Worm (Caenorhabditis elegans): Measurements from ENCODE around the gene W09G12.7.

DNA sequence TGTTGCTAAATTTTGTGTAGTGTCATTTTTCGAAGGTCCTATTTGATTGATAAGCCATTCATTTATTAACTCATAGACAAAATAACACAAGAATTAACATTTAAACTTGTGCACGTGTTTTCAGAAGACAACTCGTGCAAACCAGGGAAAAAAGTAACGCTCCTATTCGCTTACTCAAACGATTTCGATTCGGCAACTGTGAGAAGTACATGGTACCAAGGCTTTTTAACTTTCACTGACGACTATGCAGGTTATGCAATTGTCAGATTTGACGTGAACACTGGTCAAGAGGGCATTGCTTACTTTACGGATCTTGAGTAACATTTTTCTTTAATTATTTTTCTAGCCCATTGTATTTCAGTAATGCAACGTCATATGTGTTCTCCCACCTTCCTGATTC is 33.0 kb downstream of the W09G12.7 start:
- TF ChIP-seq ceh-82 (tag; optimal IDR thresholded peaks at IDR 0.05) (no peak), ama-1 (optimal IDR thresholded peaks at IDR 0.05) (no peak), nhr-11 (tag; optimal IDR thresholded peaks at IDR 0.05) (no peak), ztf-4 (tag; optimal IDR thresholded peaks at IDR 0.05) (no peak), ceh-16 (tag; optimal IDR thresholded peaks at IDR 0.05) (no peak)
